Worm (Caenorhabditis elegans): ENCODE results near the gene Y73F8A.23.

Y73F8A.23 gene

DNA sequence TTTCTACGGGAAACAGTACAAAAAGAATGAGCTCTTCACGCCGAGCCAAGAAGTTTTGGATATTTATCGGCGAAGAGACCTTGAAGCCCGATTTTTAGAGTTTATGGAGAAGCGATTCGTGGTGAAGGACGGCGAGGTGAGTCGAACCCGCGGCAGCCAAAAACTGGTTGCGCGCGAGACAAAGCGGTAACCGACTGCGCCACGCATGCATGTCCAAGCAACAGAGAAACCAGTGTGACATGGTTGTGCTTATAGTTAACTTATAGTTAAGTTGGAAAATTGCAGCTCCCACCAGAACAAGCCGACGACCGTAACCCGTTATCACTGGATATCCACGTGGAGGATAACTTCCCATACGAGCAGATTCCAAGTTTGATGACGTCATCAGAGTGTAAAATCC lies 32.0 kb upstream of the Y73F8A.23 start (continued):
- TF ChIP-seq hlh-11 (tag; optimal IDR thresholded peaks at IDR 0.05) (no peak), ceh-82 (tag; optimal IDR thresholded peaks at IDR 0.05) (no peak), dmd-9 (GFP tag; IDR thresholded peaks at IDR 0.05) (no peak), duxl-1 (tag; optimal IDR thresholded peaks at IDR 0.05; ENCODE audit: poor library complexity) (no peak), fkh-10 (GFP tag; optimal IDR thresholded peaks at IDR 0.05) (no peak), lsy-2 (tag; optimal IDR thresholded peaks at IDR 0.05) (no peak)

DNA sequence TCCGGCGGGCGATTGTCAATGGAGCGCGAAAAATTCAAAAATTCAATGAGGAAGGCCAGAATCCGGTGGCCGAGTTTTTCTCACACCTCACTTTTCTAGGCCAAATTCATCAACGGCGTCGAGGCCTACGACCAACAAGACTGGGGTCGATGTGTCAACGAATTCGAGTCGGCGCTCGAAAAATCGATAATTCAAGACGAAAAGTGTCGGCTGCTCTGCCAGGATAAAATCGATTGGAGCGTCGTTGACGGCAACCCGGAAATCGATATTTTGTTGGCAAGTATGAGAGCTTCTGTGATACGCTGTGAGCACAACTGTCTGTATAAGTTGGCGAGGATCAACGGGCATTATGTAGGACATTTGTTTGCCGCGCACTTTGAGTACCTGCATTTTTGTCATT lies 31.4 kb upstream of the Y73F8A.23 start:
- peak; percentile 58 for TF ChIP-seq ceh-28 (tag; optimal IDR thresholded peaks at IDR 0.05)
- TF ChIP-seq aha-1 (tag): peak; percentile 12
- TF ChIP-seq T20F7.1 (GFP tag; optimal IDR thresholded peaks at IDR 0.05): no peak

DNA sequence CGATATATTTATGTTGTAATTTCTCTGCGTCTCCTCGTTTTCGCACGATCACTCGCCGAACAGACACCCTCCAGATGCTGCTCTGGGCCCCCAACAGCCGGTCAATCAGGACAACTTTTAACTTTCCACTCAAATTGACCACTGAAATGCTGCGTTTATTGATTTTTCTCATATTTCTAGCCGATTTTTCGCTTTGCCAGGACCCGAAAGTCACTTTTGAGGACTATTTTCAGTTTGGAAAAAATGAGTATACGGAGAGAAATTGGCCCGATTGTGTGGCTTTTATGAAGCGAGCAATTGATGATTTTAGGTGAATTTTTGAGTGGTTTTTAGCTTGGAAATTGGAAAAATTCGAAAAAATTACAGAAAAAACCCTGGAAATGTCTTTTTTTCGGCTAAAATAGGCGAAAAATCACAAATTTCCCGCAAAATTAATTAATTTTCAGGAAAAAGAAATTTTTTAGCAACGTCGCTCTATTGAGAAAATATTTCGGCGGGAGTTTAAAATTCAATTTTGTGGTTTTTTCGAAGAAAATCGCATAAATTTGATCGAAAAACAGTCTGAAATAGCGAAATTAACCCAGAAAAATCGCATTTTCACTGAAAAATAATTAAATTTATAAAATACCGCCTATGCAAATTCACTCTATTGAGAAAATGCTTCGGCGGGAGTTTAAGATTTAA lies 29.3 kb upstream of the Y73F8A.23 start, which contains the start of gene Y73F8A.26:
Y73F8A.26 (plus strand) TSS at position 73 of the 684 bp plus-strand sequence.
- TF ChIP-seq nhr-41 (GFP tag; IDR thresholded peaks at IDR 0.05): no peak
- TF ChIP-seq mep-1 (tag; optimal IDR thresholded peaks at IDR 0.05): no peak
- TF ChIP-seq unc-130 (GFP tag; optimal IDR thresholded peaks at IDR 0.05): no peak
- no peak for TF ChIP-seq lin-39 (tag; optimal IDR thresholded peaks at IDR 0.05)
- peak; percentile 98 for TF ChIP-seq aha-1 (tag)
- no peak for TF ChIP-seq nhr-28 (tag; optimal IDR thresholded peaks at IDR 0.05)
- TF ChIP-seq F49E8.2 (tag; optimal IDR thresholded peaks at IDR 0.05; ENCODE audit: borderline replicate concordance): peak; percentile 39
- TF ChIP-seq nhr-76 (tag; optimal IDR thresholded peaks at IDR 0.05): no peak
- no peak for TF ChIP-seq php-3 (GFP tag; IDR thresholded peaks at IDR 0.05)
- no peak for TF ChIP-seq aly-2 (tag; optimal IDR thresholded peaks at IDR 0.05)
- TF ChIP-seq ama-1 (optimal IDR thresholded peaks at IDR 0.05): peak; percentile 57
- peak in 1 of 2 experiments; percentile 0 for TF ChIP-seq lsy-2 (tag; optimal IDR thresholded peaks at IDR 0.05)
- TF ChIP-seq lin-15B (tag; optimal IDR thresholded peaks at IDR 0.05): no peak
- no peak for TF ChIP-seq skn-1 (tag; optimal IDR thresholded peaks at IDR 0.05)
- TF ChIP-seq Y105C5A.15 (GFP tag; IDR thresholded peaks at IDR 0.05): 0 out of 2 replicates have a peak, but pooled peaks have one; percentile 72
- TF ChIP-seq nhr-111 (GFP tag; optimal IDR thresholded peaks at IDR 0.05): no peak
- TF ChIP-seq lin-29 (GFP tag; IDR thresholded peaks at IDR 0.05): no peak
- TF ChIP-seq jun-1 (tag; optimal IDR thresholded peaks at IDR 0.05): no peak
- TF ChIP-seq zfp-2 (tag; optimal IDR thresholded peaks at IDR 0.05): no peak
- TF ChIP-seq cey-2 (tag; optimal IDR thresholded peaks at IDR 0.05; ENCODE audit: borderline replicate concordance, insufficient read depth): no peak
- TF ChIP-seq mxl-2 (GFP tag; conservative IDR thresholded peaks at IDR 0.05): no peak
- no peak for TF ChIP-seq F44E2.7 (GFP tag; IDR thresholded peaks at IDR 0.05)
- TF ChIP-seq zag-1 (tag; optimal IDR thresholded peaks at IDR 0.05): no peak
- TF ChIP-seq lin-13 (GFP tag; optimal IDR thresholded peaks at IDR 0.05): no peak
- TF ChIP-seq saeg-2 (GFP tag; IDR thresholded peaks at IDR 0.05): no peak
- TF ChIP-seq lim-7 (GFP tag; IDR thresholded peaks at IDR 0.05): no peak
- no peak for TF ChIP-seq egl-27 (tag; optimal IDR thresholded peaks at IDR 0.05)
- no peak for TF ChIP-seq zip-11 (GFP tag; IDR thresholded peaks at IDR 0.05)
- TF ChIP-seq ceh-62 (tag; optimal IDR thresholded peaks at IDR 0.05): no peak
- no peak for TF ChIP-seq nhr-237 (tag; optimal IDR thresholded peaks at IDR 0.05)
- TF ChIP-seq Y48G9A.11 (GFP tag; IDR thresholded peaks at IDR 0.05): no peak
- peak; percentile 74 for TF ChIP-seq lin-38 (GFP tag; IDR thresholded peaks at IDR 0.05)
- TF ChIP-seq hif-1 (tag; optimal IDR thresholded peaks at IDR 0.05): no peak
- TF ChIP-seq nhr-102 (tag; optimal IDR thresholded peaks at IDR 0.05): no peak
- no peak for TF ChIP-seq F10B5.3 (tag; optimal IDR thresholded peaks at IDR 0.05)
- no peak for TF ChIP-seq fos-1 (tag; optimal IDR thresholded peaks at IDR 0.05)
- peak; percentile 51; the same call in 1 of the 2 replicates for TF ChIP-seq snpc-1.2 (GFP tag; IDR thresholded peaks at IDR 0.05)
- no peak for TF ChIP-seq R02D3.7 (tag; optimal IDR thresholded peaks at IDR 0.05)
- no peak; the same call in 1 of the 2 replicates for TF ChIP-seq arid-1 (GFP tag; conservative IDR thresholded peaks at IDR 0.05)
- TF ChIP-seq madf-9 (GFP tag; conservative IDR thresholded peaks at IDR 0.05): no peak
- TF ChIP-seq ztf-11 (tag; optimal IDR thresholded peaks at IDR 0.05): no peak
